Worm (Caenorhabditis elegans): Measurements from ENCODE around the gene lgc-46.

The lgc-46 gene

ce11 chrIII:1161946-1162345 is 26.1 kb upstream of the lgc-46 start:
- TF ChIP-seq fkh-8 (tag; optimal IDR thresholded peaks at IDR 0.05) (peak; percentile 10), tbx-2 (tag; optimal IDR thresholded peaks at IDR 0.05) (no peak)

- no peak for TF ChIP-seq hpl-2 (GFP tag; optimal IDR thresholded peaks at IDR 0.05)
- peak; percentile 97 for TF ChIP-seq blmp-1 (tag; optimal IDR thresholded peaks at IDR 0.05)
Measured at ce11 chrIII:1151680-1152079, 15.9 kb upstream of the lgc-46 start, which contains the start of gene cdh-12. cdh-12 (plus strand) TSS chrIII:1152044.

- no peak for TF ChIP-seq sup-37 (GFP tag; optimal IDR thresholded peaks at IDR 0.05)
- TF ChIP-seq blmp-1 (tag; optimal IDR thresholded peaks at IDR 0.05), result peak; percentile 96
- TF ChIP-seq irx-1 (tag; optimal IDR thresholded peaks at IDR 0.05), result no peak
Measured at ce11 chrIII:1149472-1149871, 13.6 kb upstream of the lgc-46 start.

ce11 chrIII:1147863-1148262 is 12.0 kb upstream of the lgc-46 start:
- TF ChIP-seq blmp-1 (tag; optimal IDR thresholded peaks at IDR 0.05) (peak; percentile 100), lin-15B (tag; optimal IDR thresholded peaks at IDR 0.05) (no peak)

- no peak for TF ChIP-seq efl-1 (optimal IDR thresholded peaks at IDR 0.05)
- peak in 1 of 2 experiments; percentile 76 for TF ChIP-seq efl-1 (GFP tag; optimal IDR thresholded peaks at IDR 0.05 in 1 of 2)
- no peak for TF ChIP-seq ceh-88 (GFP tag; IDR thresholded peaks at IDR 0.05)
Measured at ce11 chrIII:1144816-1145215, 9.0 kb upstream of the lgc-46 start.

ce11 chrIII:1142798-1143197 is 7.0 kb upstream of the lgc-46 start, which contains the start of gene smr-1:
smr-1 (plus strand) TSS chrIII:1143172.
- TF ChIP-seq snpc-4 (tag; optimal IDR thresholded peaks at IDR 0.05) (peak; percentile 59), fos-1 (tag; optimal IDR thresholded peaks at IDR 0.05) (peak; percentile 81), ceh-63 (GFP tag; optimal IDR thresholded peaks at IDR 0.05) (no peak), mep-1 (tag; optimal IDR thresholded peaks at IDR 0.05) (peak; percentile 97), lin-15B (tag; optimal IDR thresholded peaks at IDR 0.05) (peak; percentile 70), lin-39 (tag; optimal IDR thresholded peaks at IDR 0.05) (peak; percentile 92), nhr-76 (tag; optimal IDR thresholded peaks at IDR 0.05) (no peak), Y116A8C.19 (tag; optimal IDR thresholded peaks at IDR 0.05; ENCODE audit: borderline replicate concordance) (no peak), nhr-90 (tag; optimal IDR thresholded peaks at IDR 0.05; ENCODE audit: poor library complexity) (peak; percentile 86), elt-3 (tag; optimal IDR thresholded peaks at IDR 0.05) (peak in 2 of 6 experiments; percentile 69 to 74), ztf-11 (tag; optimal IDR thresholded peaks at IDR 0.05) (peak in 1 of 2 experiments; percentile 71), mdl-1 (tag; optimal IDR thresholded peaks at IDR 0.05) (peak in 1 of 2 experiments; percentile 71), ama-1 (optimal IDR thresholded peaks at IDR 0.05) (peak; percentile 50), egl-27 (tag; optimal IDR thresholded peaks at IDR 0.05) (no peak), tlp-1 (tag; optimal IDR thresholded peaks at IDR 0.05) (no peak), isw-1 (GFP tag; IDR thresholded peaks at IDR 0.05) (peak; percentile 81), sup-37 (GFP tag; optimal IDR thresholded peaks at IDR 0.05) (peak; percentile 73), skn-1 (tag; optimal IDR thresholded peaks at IDR 0.05) (peak; percentile 79), aly-2 (tag; optimal IDR thresholded peaks at IDR 0.05) (peak; percentile 85), lin-14 (GFP tag; optimal IDR thresholded peaks at IDR 0.05) (peak; percentile 78), sox-4 (tag; optimal IDR thresholded peaks at IDR 0.05) (peak; percentile 51), C04F5.9 (tag; optimal IDR thresholded peaks at IDR 0.05) (peak; percentile 37), hlh-4 (tag; optimal IDR thresholded peaks at IDR 0.05) (no peak), elt-2 (tag; optimal IDR thresholded peaks at IDR 0.05) (peak; percentile 41), aha-1 (tag; optimal IDR thresholded peaks at IDR 0.05) (peak; percentile 24), lin-13 (GFP tag; optimal IDR thresholded peaks at IDR 0.05) (peak; percentile 90), nhr-77 (tag; optimal IDR thresholded peaks at IDR 0.05) (peak; percentile 73), fkh-4 (tag; optimal IDR thresholded peaks at IDR 0.05; ENCODE audit: borderline replicate concordance) (peak; percentile 53), vab-15 (tag; optimal IDR thresholded peaks at IDR 0.05) (no peak), lin-35 (GFP tag; optimal IDR thresholded peaks at IDR 0.05) (peak; percentile 97 to 99), zag-1 (tag; optimal IDR thresholded peaks at IDR 0.05) (peak; percentile 32), ets-5 (GFP tag; IDR thresholded peaks at IDR 0.05) (no peak), F16B12.6 (tag; optimal IDR thresholded peaks at IDR 0.05) (peak; percentile 70), lir-3 (tag; optimal IDR thresholded peaks at IDR 0.05; ENCODE audit: poor library complexity) (no peak), nhr-47 (tag; optimal IDR thresholded peaks at IDR 0.05) (peak; percentile 95), dsc-1 (tag; optimal IDR thresholded peaks at IDR 0.05) (peak; percentile 86)
